Worm (Caenorhabditis elegans) whole organism, early embryonic: ENCODE measurements around the gene Y56A3A.16.

ENCODE experiments used
- F13C5.2 ChIP-seq: sonication (generic microtip); optimal IDR thresholded peaks from 2 replicates; lab custom pipeline; 2017; ENCODE audit warnings: mild to moderate bottlenecking, missing genetic modification characterization, inconsistent platforms, missing compliant biosample characterization
- aly-1 ChIP-seq: sonication (generic microtip); optimal IDR thresholded peaks from 2 replicates; lab custom pipeline; 2016; ENCODE audit warnings: missing genetic modification characterization, missing compliant biosample characterization
- ama-1 ChIP-seq: fragments of 150-350 bp; optimal IDR thresholded peaks from 2 replicates; lab custom pipeline; 2014
- ceh-36 ChIP-seq: sonication (generic microtip); optimal IDR thresholded peaks from 2 replicates; lab custom pipeline; 2016; ENCODE audit warnings: missing genetic modification characterization, inconsistent platforms, missing compliant biosample characterization
- ets-7 ChIP-seq: sonication (generic microtip); optimal IDR thresholded peaks from 2 replicates; lab custom pipeline; 2016; ENCODE audit warnings: missing genotype, missing genetic modification characterization, missing compliant biosample characterization
- flt-1 ChIP-seq: fragments of 200-800 bp; sonication (Bioruptor generic); IDR thresholded peaks from 2 replicates; pipeline ENCODE4 v1.3.6; 2022; ENCODE audit warnings: missing genetic modification characterization, missing compliant biosample characterization
- hmg-4 ChIP-seq: fragments of 200-800 bp; sonication (Bioruptor generic); optimal IDR thresholded peaks from 2 replicates; lab custom pipeline; 2018; ENCODE audit warnings: mild to moderate bottlenecking, missing genetic modification characterization, missing compliant biosample characterization
- hnd-1 ChIP-seq: sonication (generic microtip); optimal IDR thresholded peaks from 2 replicates; lab custom pipeline; 2016; ENCODE audit warnings: missing genetic modification characterization, missing compliant biosample characterization
- pes-1 ChIP-seq: fragments of 200-800 bp; sonication (Bioruptor generic); IDR thresholded peaks from 2 replicates; pipeline ENCODE4 v1.3.6; 2022; ENCODE audit warnings: missing genetic modification reagents, missing genetic modification characterization, missing compliant biosample characterization
- tbx-11 ChIP-seq: fragments of 200-800 bp; sonication (Bioruptor generic); IDR thresholded peaks from 2 replicates; pipeline ENCODE4 v1.3.6; 2022; ENCODE audit warnings: missing genetic modification characterization, missing compliant biosample characterization
- tbx-37 ChIP-seq: fragments of 200-800 bp; sonication (Bioruptor generic); conservative IDR thresholded peaks from 2 replicates; pipeline ENCODE4 v1.3.6; 2022; ENCODE audit warnings: missing genetic modification reagents, missing genetic modification characterization, missing compliant biosample characterization

DNA sequence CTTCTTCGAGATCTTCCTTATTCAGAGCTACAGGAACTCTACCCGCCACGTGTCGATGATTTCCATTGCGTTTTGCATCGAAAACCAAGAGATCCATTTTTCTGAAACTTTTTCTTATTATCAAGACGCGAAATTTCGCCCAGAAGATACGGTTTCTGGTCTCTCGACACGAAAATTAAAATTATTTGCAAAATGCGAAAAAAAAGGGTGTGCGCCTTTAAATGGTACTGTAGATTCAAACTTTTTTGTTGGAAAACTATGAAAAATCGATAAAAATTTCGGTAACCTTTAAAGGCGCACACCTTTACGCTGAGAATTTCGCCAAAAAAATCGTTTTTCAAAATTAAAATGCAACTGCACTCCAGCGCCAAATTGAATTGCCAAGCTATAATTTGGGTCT lies 16.0 kb downstream of the Y56A3A.16 start, which contains the start of gene tsen-2:
- TF ChIP-seq aly-1 (no peak), hnd-1 (tag; lab: Kevin White, UChicago) (no peak), tbx-37 (no peak), ama-1 (no peak), hmg-4 (GFP tag; lab: Kevin White, UChicago) (no peak), ceh-36 (tag; lab: Kevin White, UChicago) (no peak), F13C5.2 (no peak), tbx-11 (no peak), ets-7 (tag; lab: Kevin White, UChicago) (no peak), flt-1 (no peak), pes-1 (GFP tag; lab: Robert Waterston, UW) (no peak)
